Fruit fly (Drosophila melanogaster) whole organism, embryonic: ENCODE measurements around the gene CG43248.
A peak's percentile ranks its signal among the peaks of the same experiment; 100 is the strongest.

Source experiments
- ATbp ChIP-seq: fragments of 200-800 bp; sonication (Bioruptor generic); optimal IDR thresholded peaks from 2 replicates; lab custom pipeline; 2017; ENCODE audit warnings: missing biosample characterization, mild to moderate bottlenecking, missing genetic modification characterization, missing genetic modification reagents
- Abd-B ChIP-seq: fragments of 200-800 bp; sonication (Bioruptor generic); optimal IDR thresholded peaks from 2 replicates; lab custom pipeline; 2018; ENCODE audit warnings: missing biosample characterization, mild to moderate bottlenecking, missing genetic modification characterization, moderate library complexity
- B-H1 ChIP-seq: fragments of 200-800 bp; sonication (Bioruptor generic); IDR thresholded peaks from 3 replicates; pipeline ENCODE4 v1.3.6; 2022; ENCODE audit warnings: missing biosample characterization, missing genetic modification characterization
- CG10979 ChIP-seq: fragments of 200-800 bp; sonication (Bioruptor generic); optimal IDR thresholded peaks from 2 replicates; lab custom pipeline; 2018; ENCODE audit warnings: missing biosample characterization, mild to moderate bottlenecking, missing genetic modification characterization, moderate library complexity
- CG11560 ChIP-seq: fragments of 200-800 bp; sonication (Bioruptor generic); IDR thresholded peaks from 3 replicates; pipeline ENCODE4 v1.3.6; 2022; ENCODE audit warnings: missing biosample characterization, missing genetic modification characterization
- CG11696 ChIP-seq: fragments of 200-800 bp; sonication (Bioruptor generic); IDR thresholded peaks from 2 replicates; pipeline ENCODE4 v1.3.6; 2022; ENCODE audit warnings: missing biosample characterization, missing genetic modification characterization
- CG12104 ChIP-seq: fragments of 200-800 bp; sonication (Bioruptor generic); optimal IDR thresholded peaks from 3 replicates; lab custom pipeline; 2016; ENCODE audit warnings: missing biosample characterization, missing genetic modification characterization
- CG12236 ChIP-seq: fragments of 200-800 bp; sonication (Bioruptor generic); optimal IDR thresholded peaks from 2 replicates; lab custom pipeline; 2016; ENCODE audit warnings: missing biosample characterization, missing genetic modification characterization
- CG13287 ChIP-seq: fragments of 200-800 bp; sonication (Bioruptor generic); IDR thresholded peaks from 2 replicates; pipeline ENCODE4 v1.3.6; 2022; ENCODE audit warnings: missing biosample characterization, missing genetic modification characterization; ENCODE audit not compliant: partially characterized antibody
- CG13894 ChIP-seq: fragments of 200-800 bp; sonication (Bioruptor generic); optimal IDR thresholded peaks from 3 replicates; lab custom pipeline; 2018; ENCODE audit warnings: missing biosample characterization, mild to moderate bottlenecking, missing genetic modification characterization, moderate library complexity
- CG14860 ChIP-seq: fragments of 200-800 bp; sonication (Bioruptor generic); IDR thresholded peaks from 3 replicates; pipeline ENCODE4 v1.3.6; 2022; ENCODE audit warnings: missing biosample characterization, missing genetic modification characterization; ENCODE audit not compliant: partially characterized antibody
- CG15601 ChIP-seq: fragments of 200-800 bp; sonication (Bioruptor generic); optimal IDR thresholded peaks from 3 replicates; lab custom pipeline; 2019; ENCODE audit warnings: missing biosample characterization, mild to moderate bottlenecking, missing genetic modification characterization, moderate library complexity
- CG1832 ChIP-seq: fragments of 200-800 bp; sonication (Bioruptor generic); optimal IDR thresholded peaks from 2 replicates; lab custom pipeline; 2017; ENCODE audit warnings: missing biosample characterization, mild to moderate bottlenecking, missing genetic modification characterization, inconsistent platforms
- CG2875 ChIP-seq: fragments of 200-800 bp; sonication (Bioruptor generic); optimal IDR thresholded peaks from 2 replicates; lab custom pipeline; 2017; ENCODE audit warnings: missing biosample characterization, mild to moderate bottlenecking, missing genetic modification characterization, missing genetic modification reagents
- CG31365 ChIP-seq: fragments of 200-800 bp; sonication (Bioruptor generic); optimal IDR thresholded peaks from 2 replicates; lab custom pipeline; 2018; ENCODE audit warnings: missing biosample characterization, mild to moderate bottlenecking, missing genetic modification characterization
- CG31441 ChIP-seq: fragments of 200-800 bp; sonication (Bioruptor generic); IDR thresholded peaks from 2 replicates; pipeline ENCODE4 v1.3.6; 2022; ENCODE audit warnings: missing biosample characterization, missing genetic modification characterization
- CG32772 ChIP-seq: fragments of 200-800 bp; sonication (Bioruptor generic); IDR thresholded peaks from 2 replicates; pipeline ENCODE4 v1.3.6; 2022; ENCODE audit warnings: missing biosample characterization, missing genetic modification characterization
- CG34376 ChIP-seq: fragments of 200-800 bp; sonication (Bioruptor generic); optimal IDR thresholded peaks from 2 replicates; lab custom pipeline; 2018; ENCODE audit warnings: missing biosample characterization, mild to moderate bottlenecking, missing genetic modification characterization
- CG4360 ChIP-seq: fragments of 200-800 bp; sonication (Bioruptor generic); IDR thresholded peaks from 2 replicates; pipeline ENCODE4 v1.3.6; 2022; ENCODE audit warnings: missing biosample characterization, missing genetic modification characterization
- CG6791 ChIP-seq: fragments of 200-800 bp; sonication (Bioruptor generic); IDR thresholded peaks from 3 replicates; pipeline ENCODE4 v1.3.6; 2022; ENCODE audit warnings: missing biosample characterization, missing genetic modification characterization; ENCODE audit not compliant: partially characterized antibody
- CG7556 ChIP-seq: fragments of 200-800 bp; sonication (Bioruptor generic); optimal IDR thresholded peaks from 2 replicates; lab custom pipeline; 2017; ENCODE audit warnings: missing biosample characterization, mild to moderate bottlenecking, missing genetic modification characterization
- CG7928 ChIP-seq: fragments of 200-800 bp; sonication (Bioruptor generic); optimal IDR thresholded peaks from 2 replicates; lab custom pipeline; 2017; ENCODE audit warnings: missing biosample characterization, mild to moderate bottlenecking, missing genetic modification characterization
- CHES-1-like ChIP-seq: fragments of 200-800 bp; sonication (Bioruptor generic); optimal IDR thresholded peaks from 2 replicates; lab custom pipeline; 2016; ENCODE audit warnings: missing biosample characterization, missing genetic modification characterization
- ERR ChIP-seq: fragments of 200-800 bp; sonication (Bioruptor generic); optimal IDR thresholded peaks from 2 replicates; lab custom pipeline; 2016; ENCODE audit warnings: missing biosample characterization, missing genetic modification characterization
- Fer1 ChIP-seq: fragments of 200-800 bp; sonication (Bioruptor generic); optimal IDR thresholded peaks from 2 replicates; lab custom pipeline; 2017; ENCODE audit warnings: missing biosample characterization, mild to moderate bottlenecking, missing genetic modification characterization
- Hmr ChIP-seq: fragments of 200-800 bp; sonication (Bioruptor generic); optimal IDR thresholded peaks from 3 replicates; lab custom pipeline; 2017; ENCODE audit warnings: mild to moderate bottlenecking, missing biosample characterization, missing genetic modification reagents, missing genetic modification characterization
- Mad ChIP-seq: fragments of 200-800 bp; sonication (Bioruptor generic); optimal IDR thresholded peaks from 2 replicates; lab custom pipeline; 2016; ENCODE audit warnings: missing biosample characterization, missing genetic modification characterization
- Meics ChIP-seq: fragments of 200-800 bp; sonication (Bioruptor generic); optimal IDR thresholded peaks from 2 replicates; lab custom pipeline; 2017; ENCODE audit warnings: missing biosample characterization, mild to moderate bottlenecking, missing genetic modification characterization
- Oaz ChIP-seq: fragments of 200-800 bp; sonication (Bioruptor generic); IDR thresholded peaks from 2 replicates; pipeline ENCODE4 v1.3.6; 2022; ENCODE audit warnings: missing biosample characterization, missing genetic modification characterization
- Scr ChIP-seq: fragments of 200-800 bp; sonication (Bioruptor generic); IDR thresholded peaks from 2 replicates; pipeline ENCODE4 v1.3.6; 2022; ENCODE audit warnings: missing biosample characterization, missing genetic modification characterization; ENCODE audit not compliant: partially characterized antibody
- Sox100B ChIP-seq: fragments of 200-800 bp; sonication (Bioruptor generic); optimal IDR thresholded peaks from 3 replicates; lab custom pipeline; 2018; ENCODE audit warnings: missing biosample characterization, mild to moderate bottlenecking, missing genetic modification characterization
- Ssrp ChIP-seq: fragments of 200-800 bp; sonication (Bioruptor generic); optimal IDR thresholded peaks from 2 replicates; lab custom pipeline; 2018; ENCODE audit warnings: missing biosample characterization, mild to moderate bottlenecking, missing genetic modification characterization, moderate library complexity
- TFAM ChIP-seq: fragments of 200-800 bp; sonication (Bioruptor generic); optimal IDR thresholded peaks from 2 replicates; lab custom pipeline; 2017; ENCODE audit warnings: missing biosample characterization, missing genetic modification characterization, inconsistent platforms
- Usf ChIP-seq: fragments of 200-800 bp; sonication (Bioruptor generic); optimal IDR thresholded peaks from 2 replicates; lab custom pipeline; 2017; ENCODE audit warnings: missing genotype, missing biosample characterization, missing genetic modification characterization
- crol ChIP-seq: fragments of 200-800 bp; sonication (Bioruptor generic); IDR thresholded peaks from 2 replicates; pipeline ENCODE4 v1.3.6; 2022; ENCODE audit warnings: missing biosample characterization, missing genetic modification characterization
- fd64A ChIP-seq: fragments of 200-800 bp; sonication (Bioruptor generic); optimal IDR thresholded peaks from 3 replicates; lab custom pipeline; 2018; ENCODE audit warnings: missing biosample characterization, mild to moderate bottlenecking, missing genetic modification characterization
- gcm ChIP-seq: fragments of 200-800 bp; sonication (Bioruptor generic); optimal IDR thresholded peaks from 2 replicates; lab custom pipeline; 2019; ENCODE audit warnings: missing biosample characterization, mild to moderate bottlenecking, missing genetic modification characterization, moderate library complexity
- gem ChIP-seq: fragments of 200-800 bp; sonication (Bioruptor generic); optimal IDR thresholded peaks from 2 replicates; lab custom pipeline; 2019; ENCODE audit warnings: missing biosample characterization, mild to moderate bottlenecking, missing genetic modification characterization, moderate library complexity
- hbn ChIP-seq: fragments of 200-800 bp; sonication (Bioruptor generic); IDR thresholded peaks from 2 replicates; pipeline ENCODE4 v1.3.6; 2022; ENCODE audit warnings: missing biosample characterization, missing genetic modification characterization; ENCODE audit not compliant: partially characterized antibody
- ken ChIP-seq: fragments of 200-800 bp; sonication (Bioruptor generic); IDR thresholded peaks from 3 replicates; pipeline ENCODE4 v1.3.6; 2022; ENCODE audit warnings: missing biosample characterization, missing genetic modification characterization
- knrl ChIP-seq: fragments of 200-800 bp; sonication (Bioruptor generic); IDR thresholded peaks from 3 replicates; pipeline ENCODE4 v1.3.6; 2022; ENCODE audit warnings: missing biosample characterization, missing genetic modification characterization; ENCODE audit not compliant: partially characterized antibody
- phol ChIP-seq: fragments of 200-800 bp; sonication (Bioruptor generic); optimal IDR thresholded peaks from 3 replicates; lab custom pipeline; 2018; ENCODE audit warnings: missing biosample characterization, mild to moderate bottlenecking, missing genetic modification characterization, moderate library complexity
- slbo ChIP-seq: fragments of 200-800 bp; sonication (Bioruptor generic); IDR thresholded peaks from 2 replicates; pipeline ENCODE4 v1.3.6; 2022; ENCODE audit warnings: missing biosample characterization, missing genetic modification characterization
- slou ChIP-seq: fragments of 200-800 bp; sonication (Bioruptor generic); optimal IDR thresholded peaks from 3 replicates; lab custom pipeline; 2016; ENCODE audit warnings: missing biosample characterization, missing genetic modification characterization
- sob ChIP-seq: fragments of 200-800 bp; sonication (Bioruptor generic); IDR thresholded peaks from 2 replicates; pipeline ENCODE4 v1.3.6; 2022; ENCODE audit warnings: missing biosample characterization, missing genetic modification characterization
- sqz ChIP-seq: fragments of 200-800 bp; sonication (Bioruptor generic); optimal IDR thresholded peaks from 3 replicates; lab custom pipeline; 2018; ENCODE audit warnings: missing biosample characterization, mild to moderate bottlenecking, missing genetic modification characterization
- tna ChIP-seq: fragments of 200-800 bp; sonication (Bioruptor generic); IDR thresholded peaks from 2 replicates; pipeline ENCODE4 v1.3.6; 2022; ENCODE audit warnings: missing biosample characterization, missing genetic modification characterization; ENCODE audit not compliant: partially characterized antibody
- usp ChIP-seq: fragments of >200 bp; optimal IDR thresholded peaks from 2 replicates; lab custom pipeline; 2017; ENCODE audit warnings: missing biosample characterization, missing genetic modification characterization
- vnd ChIP-seq: fragments of 200-800 bp; sonication (Bioruptor generic); IDR thresholded peaks from 3 replicates; pipeline ENCODE4 v1.3.6; 2022; ENCODE audit warnings: missing biosample characterization, missing genetic modification characterization; ENCODE audit not compliant: partially characterized antibody
- zen ChIP-seq: fragments of 200-800 bp; sonication (Bioruptor generic); optimal IDR thresholded peaks from 3 replicates; lab custom pipeline; 2018; ENCODE audit warnings: missing biosample characterization, mild to moderate bottlenecking, missing genetic modification characterization, moderate library complexity

The CG43248 gene

dm6 chr3L:15523806-15524346, 7.4 kb downstream of the CG43248 start, which contains the start of gene CG7945 (continued):
- no peak for TF ChIP-seq B-H1
- TF ChIP-seq CG2875 = no peak
- TF ChIP-seq zen (tag; lab: Kevin White, UChicago) = no peak
- no peak for TF ChIP-seq crol
- no peak for TF ChIP-seq CG13894 (tag; lab: Kevin White, UChicago)
- peak; percentile 53 for TF ChIP-seq CG15601 (tag; lab: Kevin White, UChicago)
- no peak for TF ChIP-seq CG7556 (GFP tag; lab: Kevin White, UChicago)
- TF ChIP-seq CG12104 (GFP tag; lab: Kevin White, UChicago) = no peak
- TF ChIP-seq sqz = no peak
- no peak for TF ChIP-seq gem (tag; lab: Kevin White, UChicago)
- TF ChIP-seq Mad (GFP tag; lab: Kevin White, UChicago) = no peak
- TF ChIP-seq fd64A (GFP tag; lab: Kevin White, UChicago) = no peak
- no peak for TF ChIP-seq Ssrp (tag; lab: Kevin White, UChicago)
- no peak for TF ChIP-seq ken (GFP tag; lab: Robert Waterston, UW)
- no peak for TF ChIP-seq CG11560
- no peak for TF ChIP-seq Sox100B (GFP tag; lab: Kevin White, UChicago)
- TF ChIP-seq Fer1 (GFP tag; lab: Kevin White, UChicago) = peak; percentile 11
- TF ChIP-seq TFAM (GFP tag; lab: Kevin White, UChicago) = no peak
- 0 out of 3 replicates have a peak, but pooled peaks have one; percentile 36 for TF ChIP-seq vnd
- no peak for TF ChIP-seq CG10979 (tag; lab: Kevin White, UChicago)
- no peak; the same call in 2 of the 3 replicates for TF ChIP-seq knrl (GFP tag; lab: Robert Waterston, UW)
- TF ChIP-seq slou (GFP tag; lab: Kevin White, UChicago) = no peak
- TF ChIP-seq CG34376 = no peak
- no peak for TF ChIP-seq CG14860 (GFP tag; lab: Robert Waterston, UW)
- no peak for TF ChIP-seq CG31441 (GFP tag; lab: Robert Waterston, UW)
- no peak for TF ChIP-seq CG31365 (tag; lab: Kevin White, UChicago)
- no peak for TF ChIP-seq CG12236 (GFP tag; lab: Kevin White, UChicago)
- TF ChIP-seq Abd-B = no peak
- TF ChIP-seq sob (GFP tag; lab: Robert Waterston, UW) = no peak
- no peak for TF ChIP-seq Oaz
- no peak for TF ChIP-seq CG7928 (GFP tag; lab: Kevin White, UChicago)
- no peak for TF ChIP-seq CG11696 (GFP tag; lab: Robert Waterston, UW)
- TF ChIP-seq ERR (GFP tag; lab: Kevin White, UChicago) = no peak
- peak; percentile 84 for TF ChIP-seq CG13287 (GFP tag; lab: Robert Waterston, UW)
- no peak for TF ChIP-seq CG32772 (GFP tag; lab: Robert Waterston, UW)
- no peak for TF ChIP-seq usp (GFP tag; lab: Kevin White, UChicago)
- no peak for TF ChIP-seq Hmr (GFP tag; lab: Kevin White, UChicago)
- peak; percentile 10 for TF ChIP-seq phol (tag; lab: Kevin White, UChicago)
- peak; percentile 61 for TF ChIP-seq Scr (GFP tag; lab: Robert Waterston, UW)
- TF ChIP-seq CG1832 (GFP tag; lab: Kevin White, UChicago) = no peak
- TF ChIP-seq gcm (GFP tag; lab: Kevin White, UChicago) = no peak
- no peak for TF ChIP-seq Meics
- TF ChIP-seq Usf (GFP tag; lab: Kevin White, UChicago) = no peak
- no peak; the same call in 1 of the 3 replicates for TF ChIP-seq CG6791 (GFP tag; lab: Robert Waterston, UW)
- TF ChIP-seq CHES-1-like = no peak
- TF ChIP-seq slbo (GFP tag; lab: Robert Waterston, UW) = no peak
- TF ChIP-seq hbn (GFP tag; lab: Robert Waterston, UW) = peak; percentile 63
- TF ChIP-seq CG4360 (GFP tag; lab: Robert Waterston, UW) = no peak
- TF ChIP-seq tna = peak; percentile 54; the same call in 1 of the 2 replicates
- no peak for TF ChIP-seq ATbp (GFP tag; lab: Kevin White, UChicago)
